Worm (Caenorhabditis elegans) whole organism, L4 larva: ENCODE results near the gene gpa-3.
A peak's percentile ranks its signal among the peaks of the same experiment; 100 is the strongest.

ENCODE experiments used
- F26F4.8 ChIP-seq: fragments of 200-800 bp; sonication (Bioruptor generic); conservative IDR thresholded peaks from 2 replicates; pipeline ENCODE4 v1.3.6; 2022; ENCODE audit warnings: missing genetic modification characterization, missing compliant biosample characterization
- Y48G9A.11 ChIP-seq: fragments of 200-800 bp; sonication (Bioruptor generic); IDR thresholded peaks from 2 replicates; pipeline ENCODE4 v1.3.6; 2022; ENCODE audit warnings: missing genetic modification reagents, missing genetic modification characterization, missing compliant biosample characterization
- aha-1 ChIP-seq: fragments of 150-350 bp; peaks from one replicate; lab custom pipeline; 2014; ENCODE audit warnings: missing biosample characterization, missing genetic modification characterization
- aly-2 ChIP-seq: sonication (generic microtip); optimal IDR thresholded peaks from 2 replicates; lab custom pipeline; 2018; ENCODE audit warnings: missing biosample characterization, missing genetic modification characterization
- arid-1 ChIP-seq: fragments of 200-800 bp; sonication (Bioruptor generic); conservative IDR thresholded peaks from 2 replicates; pipeline ENCODE4 v1.3.6; 2022; ENCODE audit warnings: missing genetic modification reagents, missing genetic modification characterization, missing compliant biosample characterization
- ceh-20 ChIP-seq: fragments of 200-800 bp; sonication (Bioruptor generic); IDR thresholded peaks from 2 replicates; pipeline ENCODE4 v1.3.6; 2022; ENCODE audit warnings: missing genetic modification reagents, missing genetic modification characterization, missing compliant biosample characterization
- ceh-28 ChIP-seq: fragments of 150-350 bp; optimal IDR thresholded peaks from 2 replicates; lab custom pipeline; 2014; ENCODE audit warnings: missing biosample characterization, missing genetic modification reagents, missing genetic modification characterization
- ceh-32 ChIP-seq: sonication (generic microtip); optimal IDR thresholded peaks from 2 replicates; lab custom pipeline; 2016; ENCODE audit warnings: mild to moderate bottlenecking, missing genetic modification characterization, missing compliant biosample characterization; ENCODE audit not compliant: poor library complexity
- ceh-62 ChIP-seq: sonication (generic microtip); optimal IDR thresholded peaks from 2 replicates; lab custom pipeline; 2017; ENCODE audit warnings: missing biosample characterization, missing genetic modification characterization
- ceh-82 ChIP-seq: sonication (generic microtip); optimal IDR thresholded peaks from 2 replicates; lab custom pipeline; 2017; ENCODE audit warnings: missing biosample characterization, missing genetic modification characterization
- cey-2 ChIP-seq: sonication (generic microtip); optimal IDR thresholded peaks from 3 replicates; lab custom pipeline; 2017; ENCODE audit warnings: missing genetic modification characterization, mild to moderate bottlenecking, missing compliant biosample characterization, antibody characterized with exemption, borderline replicate concordance; ENCODE audit not compliant: insufficient read depth
- ctbp-1 ChIP-seq: fragments of 200-800 bp; sonication (Bioruptor generic); IDR thresholded peaks from 2 replicates; pipeline ENCODE4 v1.3.6; 2022; ENCODE audit warnings: missing genetic modification reagents, missing genetic modification characterization, missing compliant biosample characterization
- daf-12 ChIP-seq: fragments of 150-350 bp; optimal IDR thresholded peaks from 2 replicates; lab custom pipeline; 2014; ENCODE audit warnings: missing biosample characterization, missing genetic modification reagents, missing genetic modification characterization
- dmd-9 ChIP-seq: fragments of 200-800 bp; sonication (Bioruptor generic); IDR thresholded peaks from 2 replicates; pipeline ENCODE4 v1.3.6; 2022; ENCODE audit warnings: missing genetic modification reagents, missing genetic modification characterization, missing compliant biosample characterization
- duxl-1 ChIP-seq: sonication (generic microtip); optimal IDR thresholded peaks from 2 replicates; lab custom pipeline; 2016; ENCODE audit warnings: mild to moderate bottlenecking, missing genetic modification characterization, moderate library complexity, missing compliant biosample characterization; ENCODE audit not compliant: poor library complexity
- egl-27 ChIP-seq: sonication (generic microtip); optimal IDR thresholded peaks from 3 replicates; lab custom pipeline; 2017; ENCODE audit warnings: missing biosample characterization, missing genetic modification reagents, missing genetic modification characterization
- fkh-10 ChIP-seq: fragments of 150-350 bp; optimal IDR thresholded peaks from 2 replicates; lab custom pipeline; 2014; ENCODE audit warnings: missing biosample characterization, missing genetic modification reagents, missing genetic modification characterization
- fos-1 ChIP-seq: fragments of 150-350 bp; optimal IDR thresholded peaks from 2 replicates; lab custom pipeline; 2014; ENCODE audit warnings: missing biosample characterization, missing genetic modification characterization
- gei-8 ChIP-seq: fragments of 200-800 bp; sonication (Bioruptor generic); optimal IDR thresholded peaks from 2 replicates; lab custom pipeline; 2018; ENCODE audit warnings: mild to moderate bottlenecking, missing genetic modification characterization, missing compliant biosample characterization
- hlh-30 ChIP-seq: sonication (generic microtip); optimal IDR thresholded peaks from 2 replicates; lab custom pipeline; 2017; ENCODE audit warnings: antibody characterized with exemption, mild to moderate bottlenecking, missing genetic modification characterization, missing compliant biosample characterization; ENCODE audit not compliant: insufficient read depth
- hmg-1.1 ChIP-seq: fragments of 200-800 bp; sonication (Bioruptor generic); IDR thresholded peaks from 2 replicates; pipeline ENCODE4 v1.3.6; 2022; ENCODE audit warnings: missing genetic modification reagents, missing genetic modification characterization, missing compliant biosample characterization
- lin-13 ChIP-seq: fragments of 150-350 bp; optimal IDR thresholded peaks from 2 replicates; lab custom pipeline; 2014; ENCODE audit warnings: missing biosample characterization, missing genetic modification reagents, missing genetic modification characterization
- lin-15B ChIP-seq: fragments of 150-350 bp; sonication (generic microtip); optimal IDR thresholded peaks from 3 replicates; lab custom pipeline; 2014; ENCODE audit warnings: missing biosample characterization, missing genetic modification characterization
- lin-38 ChIP-seq: fragments of 200-800 bp; sonication (Bioruptor generic); IDR thresholded peaks from 2 replicates; pipeline ENCODE4 v1.3.6; 2022; ENCODE audit warnings: missing genetic modification reagents, missing genetic modification characterization, missing compliant biosample characterization
- lin-39 ChIP-seq: fragments of 150-350 bp; optimal IDR thresholded peaks from 2 replicates; lab custom pipeline; 2014; ENCODE audit warnings: missing biosample characterization, missing genetic modification reagents, missing genetic modification characterization
- lir-3 ChIP-seq: sonication (generic microtip); optimal IDR thresholded peaks from 2 replicates; lab custom pipeline; 2016; ENCODE audit warnings: mild to moderate bottlenecking, missing genetic modification characterization, missing compliant biosample characterization
- lsy-2 ChIP-seq, 2 experiments: fragments of 150-350 bp in 1 of 2; sonication (generic microtip) in 1 of 2; optimal IDR thresholded peaks; 2 replicates each; lab custom pipeline; 2014 to 2017; ENCODE audit warnings: missing biosample characterization in 2 of 2, missing genetic modification characterization in 2 of 2
- madf-5 ChIP-seq, 2 experiments: fragments of 200-800 bp; sonication (Bioruptor generic); IDR thresholded peaks; 2 replicates each; pipeline ENCODE4 v1.3.6; 2022; ENCODE audit warnings: missing compliant biosample characterization in 2 of 2, missing genetic modification characterization in 2 of 2
- madf-9 ChIP-seq: fragments of 200-800 bp; sonication (Bioruptor generic); conservative IDR thresholded peaks from 2 replicates; pipeline ENCODE4 v1.3.6; 2022; ENCODE audit warnings: missing genetic modification reagents, missing genetic modification characterization, missing compliant biosample characterization
- mdl-1 ChIP-seq, 2 experiments: fragments of 150-350 bp in 1 of 2; sonication (generic microtip) in 1 of 2; optimal IDR thresholded peaks; 2 replicates each; lab custom pipeline; 2014 to 2017; ENCODE audit warnings: missing biosample characterization in 2 of 2, missing genetic modification characterization in 2 of 2
- mdt-29 ChIP-seq: fragments of 200-800 bp; sonication (Bioruptor generic); IDR thresholded peaks from 2 replicates; pipeline ENCODE4 v1.3.6; 2022; ENCODE audit warnings: missing genetic modification reagents, missing genetic modification characterization, missing compliant biosample characterization
- nhr-102 ChIP-seq: sonication (generic microtip); optimal IDR thresholded peaks from 2 replicates; lab custom pipeline; 2016; ENCODE audit warnings: mild to moderate bottlenecking, missing genetic modification characterization, moderate library complexity, missing compliant biosample characterization
- nhr-111 ChIP-seq: fragments of 200-800 bp; sonication (Bioruptor generic); optimal IDR thresholded peaks from 2 replicates; lab custom pipeline; 2018; ENCODE audit warnings: mild to moderate bottlenecking, missing genetic modification characterization, missing compliant biosample characterization
- nhr-237 ChIP-seq: sonication (generic microtip); optimal IDR thresholded peaks from 2 replicates; lab custom pipeline; 2017; ENCODE audit warnings: missing biosample characterization, missing genetic modification characterization
- nhr-25 ChIP-seq: sonication (generic microtip); optimal IDR thresholded peaks from 2 replicates; lab custom pipeline; 2017; ENCODE audit warnings: missing genetic modification characterization, mild to moderate bottlenecking, missing compliant biosample characterization, antibody characterized with exemption, moderate library complexity, borderline replicate concordance; ENCODE audit not compliant: insufficient read depth
- nhr-42 ChIP-seq: fragments of 200-800 bp; sonication (Bioruptor generic); IDR thresholded peaks from 2 replicates; pipeline ENCODE4 v1.3.6; 2022; ENCODE audit warnings: missing genetic modification characterization, missing compliant biosample characterization
- nhr-48 ChIP-seq: sonication (generic microtip); optimal IDR thresholded peaks from 2 replicates; lab custom pipeline; 2016; ENCODE audit warnings: mild to moderate bottlenecking, missing genetic modification characterization, missing compliant biosample characterization
- nhr-6 ChIP-seq: fragments of 150-350 bp; optimal IDR thresholded peaks from 2 replicates; lab custom pipeline; 2014; ENCODE audit warnings: missing biosample characterization, missing genetic modification characterization
- nhr-76 ChIP-seq: fragments of 150-350 bp; optimal IDR thresholded peaks from 2 replicates; lab custom pipeline; 2014; ENCODE audit warnings: missing biosample characterization, missing genetic modification characterization
- nhr-77 ChIP-seq: fragments of 150-350 bp; optimal IDR thresholded peaks from 2 replicates; lab custom pipeline; 2014; ENCODE audit warnings: missing biosample characterization, missing genetic modification characterization
- php-3 ChIP-seq: fragments of 200-800 bp; sonication (Bioruptor generic); IDR thresholded peaks from 2 replicates; pipeline ENCODE4 v1.3.6; 2022; ENCODE audit warnings: missing genetic modification reagents, missing genetic modification characterization, missing compliant biosample characterization
- snpc-1.2 ChIP-seq: fragments of 200-800 bp; sonication (Bioruptor generic); IDR thresholded peaks from 2 replicates; pipeline ENCODE4 v1.3.6; 2022; ENCODE audit warnings: missing genetic modification reagents, missing genetic modification characterization, missing compliant biosample characterization
- spr-3 ChIP-seq: fragments of 200-800 bp; sonication (Bioruptor generic); optimal IDR thresholded peaks from 2 replicates; lab custom pipeline; 2018; ENCODE audit warnings: mild to moderate bottlenecking, missing genetic modification characterization, missing compliant biosample characterization
- tag-97 ChIP-seq: fragments of 200-800 bp; sonication (Bioruptor generic); IDR thresholded peaks from 2 replicates; pipeline ENCODE4 v1.3.6; 2022; ENCODE audit warnings: missing genetic modification characterization, missing compliant biosample characterization
- tra-1 ChIP-seq: fragments of 200-800 bp; sonication (Bioruptor generic); IDR thresholded peaks from 2 replicates; pipeline ENCODE4 v1.3.6; 2022; ENCODE audit warnings: missing genetic modification reagents, missing genetic modification characterization, missing compliant biosample characterization
- unc-130 ChIP-seq: sonication (generic microtip); optimal IDR thresholded peaks from 2 replicates; lab custom pipeline; 2016; ENCODE audit warnings: missing genetic modification reagents, missing genetic modification characterization, missing compliant biosample characterization
- zip-11 ChIP-seq: fragments of 200-800 bp; sonication (Bioruptor generic); IDR thresholded peaks from 2 replicates; pipeline ENCODE4 v1.3.6; 2022; ENCODE audit warnings: missing genetic modification characterization, missing compliant biosample characterization
- ztf-11 ChIP-seq: fragments of 150-350 bp; optimal IDR thresholded peaks from 2 replicates; lab custom pipeline; 2014; ENCODE audit warnings: missing biosample characterization, missing genetic modification characterization

Gene gpa-3

DNA sequence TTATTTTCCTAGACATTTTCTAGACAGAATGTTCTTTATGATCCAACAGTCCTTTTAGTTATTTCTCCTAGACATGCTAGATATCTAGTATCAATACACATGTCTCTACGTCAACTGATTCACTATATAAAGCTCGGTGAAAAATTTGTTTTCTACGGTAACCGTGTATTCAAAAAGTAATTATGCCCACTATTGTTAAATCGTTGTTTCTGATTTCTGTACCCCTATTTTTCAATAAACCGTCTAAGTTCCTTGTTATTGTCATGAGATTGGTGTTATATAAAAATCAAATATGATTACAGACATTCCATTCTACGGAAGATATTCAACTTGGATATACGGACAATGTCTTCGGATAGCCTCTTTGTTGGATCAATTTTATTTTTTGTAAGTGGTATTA lies 6.6 kb downstream of the gpa-3 start, which contains the start of gene srx-46:
Gene srx-46, plus strand, starts transcription at position 301 of the 400 bp plus-strand sequence.
- no peak for TF ChIP-seq mdt-29 (GFP tag; lab: Robert Waterston, UW)
- no peak for TF ChIP-seq nhr-237 (tag; lab: Kevin White, UChicago)
- TF ChIP-seq arid-1 (GFP tag; lab: Robert Waterston, UW): no peak
- no peak for TF ChIP-seq tra-1 (GFP tag; lab: Robert Waterston, UW)
- TF ChIP-seq zip-11 (GFP tag; lab: Robert Waterston, UW): no peak
- TF ChIP-seq ceh-82 (tag; lab: Kevin White, UChicago): no peak
- TF ChIP-seq madf-5 (GFP tag; IDR thresholded peaks at IDR 0.05; lab: Robert Waterston, UW): no peak
- no peak for TF ChIP-seq lin-15B
- no peak for TF ChIP-seq nhr-77
- no peak for TF ChIP-seq nhr-111
- TF ChIP-seq snpc-1.2: no peak
- TF ChIP-seq lir-3: no peak
- no peak for TF ChIP-seq cey-2 (tag; lab: Kevin White, UChicago)
- no peak for TF ChIP-seq aha-1 (tag; lab: Kevin White, UChicago)
- no peak for TF ChIP-seq lin-38 (GFP tag; lab: Robert Waterston, UW)
- no peak for TF ChIP-seq ceh-20 (GFP tag; lab: Robert Waterston, UW)
- no peak for TF ChIP-seq hlh-30 (tag; lab: Kevin White, UChicago)

DNA sequence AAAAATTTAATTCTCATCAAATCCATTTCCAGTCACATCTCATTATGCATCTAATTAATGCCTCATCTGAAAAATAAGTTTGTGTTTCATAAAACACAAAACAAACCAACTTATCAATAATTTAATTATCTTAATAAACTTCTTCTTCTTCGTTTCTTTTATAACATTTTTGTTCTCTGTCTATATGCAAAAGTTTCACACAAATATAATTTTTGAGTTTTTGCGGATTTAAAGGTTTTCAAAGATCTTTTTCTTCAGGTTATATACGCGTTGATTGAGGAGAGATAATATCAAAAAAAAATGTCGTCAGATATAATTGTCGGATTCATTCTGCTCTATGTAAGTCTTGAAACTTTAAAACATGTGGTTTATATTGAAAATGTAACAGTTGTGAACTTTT lies 9.9 kb downstream of the gpa-3 start, which contains the start of gene srx-47:
Gene srx-47, plus strand, starts transcription at position 301 of the 400 bp plus-strand sequence.
- no peak for TF ChIP-seq ceh-32
- TF ChIP-seq fkh-10 (GFP tag; lab: Kevin White, UChicago): no peak
- no peak for TF ChIP-seq daf-12
- TF ChIP-seq ztf-11 (tag; lab: Kevin White, UChicago): no peak
- no peak for TF ChIP-seq mdl-1 (tag; optimal IDR thresholded peaks at IDR 0.05; lab: Kevin White, UChicago)
- no peak for TF ChIP-seq php-3 (GFP tag; lab: Robert Waterston, UW)
- TF ChIP-seq lin-13 (GFP tag; lab: Kevin White, UChicago): no peak
- TF ChIP-seq nhr-77: no peak
- TF ChIP-seq nhr-102 (tag; lab: Kevin White, UChicago): no peak
- TF ChIP-seq arid-1 (GFP tag; lab: Robert Waterston, UW): no peak
- TF ChIP-seq nhr-76 (tag; lab: Kevin White, UChicago): no peak
- TF ChIP-seq tra-1 (GFP tag; lab: Robert Waterston, UW): no peak
- TF ChIP-seq nhr-25 (tag; lab: Kevin White, UChicago): no peak

ce11 chrV:9346804-9347203 lies 12.8 kb downstream of the gpa-3 start, which contains the start of the genes K07B1.7 and try-5:
K07B1.7 (minus strand) TSS chrV:9346962.
try-5 (plus strand) TSS chrV:9347044.
- TF ChIP-seq Y48G9A.11: peak; percentile 93
- TF ChIP-seq hmg-1.1 (GFP tag; lab: Robert Waterston, UW): 0 out of 2 replicates have a peak, but pooled peaks have one; percentile 21
- no peak for TF ChIP-seq nhr-25 (tag; lab: Kevin White, UChicago)
- TF ChIP-seq dmd-9 (GFP tag; lab: Robert Waterston, UW): no peak
- no peak for TF ChIP-seq aly-2 (tag; lab: Kevin White, UChicago)
- no peak for TF ChIP-seq nhr-77
- TF ChIP-seq lin-39 (tag; lab: Kevin White, UChicago): no peak
- no peak for TF ChIP-seq egl-27 (tag; lab: Kevin White, UChicago)
- TF ChIP-seq ceh-82 (tag; lab: Kevin White, UChicago): no peak
- TF ChIP-seq arid-1 (GFP tag; lab: Robert Waterston, UW): no peak
- no peak for TF ChIP-seq lin-38 (GFP tag; lab: Robert Waterston, UW)
- TF ChIP-seq unc-130 (GFP tag; lab: Kevin White, UChicago): no peak
- no peak for TF ChIP-seq fos-1 (tag; lab: Kevin White, UChicago)
- TF ChIP-seq gei-8 (GFP tag; lab: Kevin White, UChicago): no peak
- TF ChIP-seq aha-1 (tag; lab: Kevin White, UChicago): peak; percentile 10
- no peak for TF ChIP-seq nhr-48 (tag; lab: Kevin White, UChicago)
- TF ChIP-seq duxl-1 (tag; lab: Kevin White, UChicago): no peak
- no peak for TF ChIP-seq F26F4.8 (GFP tag; lab: Robert Waterston, UW)
- TF ChIP-seq nhr-6 (tag; lab: Kevin White, UChicago): peak; percentile 27
- TF ChIP-seq madf-9 (GFP tag; lab: Robert Waterston, UW): no peak
- TF ChIP-seq tag-97 (GFP tag; lab: Robert Waterston, UW): no peak
- TF ChIP-seq ceh-62 (tag; lab: Kevin White, UChicago): no peak
- TF ChIP-seq nhr-42 (GFP tag; lab: Robert Waterston, UW): no peak
- no peak for TF ChIP-seq spr-3 (GFP tag; lab: Kevin White, UChicago)
- TF ChIP-seq lsy-2 (tag; optimal IDR thresholded peaks at IDR 0.05; lab: Kevin White, UChicago): no peak
- TF ChIP-seq nhr-102 (tag; lab: Kevin White, UChicago): no peak
- peak; percentile 69 for TF ChIP-seq ceh-28
- no peak for TF ChIP-seq ctbp-1 (GFP tag; lab: Robert Waterston, UW)
